Worm (Caenorhabditis elegans) whole organism, L4 larva: Measurements from ENCODE around the gene col-184.

ENCODE experiments used
- F10B5.3 ChIP-seq: sonication (generic microtip); optimal IDR thresholded peaks from 2 replicates; lab custom pipeline; 2016; ENCODE audit warnings: mild to moderate bottlenecking, missing genetic modification characterization, missing compliant biosample characterization
- ceh-82 ChIP-seq: sonication (generic microtip); optimal IDR thresholded peaks from 2 replicates; lab custom pipeline; 2017; ENCODE audit warnings: missing biosample characterization, missing genetic modification characterization
- daf-19 ChIP-seq: fragments of 200-800 bp; sonication (Bioruptor generic); conservative IDR thresholded peaks from 2 replicates; pipeline ENCODE4 v1.3.6; 2022; ENCODE audit warnings: missing genetic modification characterization, missing compliant biosample characterization
- nhr-11 ChIP-seq: fragments of 150-350 bp; optimal IDR thresholded peaks from 2 replicates; lab custom pipeline; 2014; ENCODE audit warnings: missing biosample characterization, missing genetic modification characterization
- nhr-237 ChIP-seq: sonication (generic microtip); optimal IDR thresholded peaks from 2 replicates; lab custom pipeline; 2017; ENCODE audit warnings: missing biosample characterization, missing genetic modification characterization
- nhr-48 ChIP-seq: sonication (generic microtip); optimal IDR thresholded peaks from 2 replicates; lab custom pipeline; 2016; ENCODE audit warnings: mild to moderate bottlenecking, missing genetic modification characterization, missing compliant biosample characterization
- pqm-1 ChIP-seq: sonication (generic microtip); optimal IDR thresholded peaks from 2 replicates; lab custom pipeline; 2017; ENCODE audit warnings: missing biosample characterization, missing genetic modification characterization
- ztf-11 ChIP-seq: fragments of 150-350 bp; optimal IDR thresholded peaks from 2 replicates; lab custom pipeline; 2014; ENCODE audit warnings: missing biosample characterization, missing genetic modification characterization

ce11 chrX:13463793-13464192 lies 5.5 kb upstream of the col-184 start, which contains the start of gene F02D10.2:
- TF ChIP-seq daf-19 (GFP tag; lab: Robert Waterston, UW) (no peak), pqm-1 (tag; lab: Kevin White, UChicago) (no peak), nhr-48 (tag; lab: Kevin White, UChicago) (no peak), F10B5.3 (tag; lab: Kevin White, UChicago) (no peak), nhr-237 (no peak), ceh-82 (tag; lab: Kevin White, UChicago) (no peak), nhr-11 (tag; lab: Kevin White, UChicago) (no peak), ztf-11 (tag; lab: Kevin White, UChicago) (no peak)
